Worm (Caenorhabditis elegans) whole organism, L4/young adult: Measurements from ENCODE around the gene Y41C4A.22.

Experiments
- W03F9.2 ChIP-seq: fragments of 150-350 bp; optimal IDR thresholded peaks from 2 replicates; lab custom pipeline; 2014; ENCODE audit warnings: missing biosample characterization, missing genetic modification characterization
- him-1 ChIP-seq: sonication (generic microtip); optimal IDR thresholded peaks from 2 replicates; lab custom pipeline; 2016; ENCODE audit warnings: missing genotype, missing genetic modification reagents, missing genetic modification characterization, missing compliant biosample characterization

ce11 chrIII:11730850-11731249, 35.8 kb downstream of the Y41C4A.22 start:
- TF ChIP-seq him-1: no peak
- TF ChIP-seq W03F9.2 (tag; lab: Kevin White, UChicago): no peak
